Fruit fly (Drosophila melanogaster) whole organism, pupa: Measurements from ENCODE around the gene CG11262.
A peak's percentile ranks its signal among the peaks of the same experiment; 100 is the strongest.

Experiments
- CG10348 ChIP-seq: fragments of 200-800 bp; sonication (Bioruptor generic); IDR thresholded peaks from 2 replicates; pipeline ENCODE4 v1.3.6; 2022; ENCODE audit warnings: missing biosample characterization, missing genetic modification characterization
- CG12605 ChIP-seq: fragments of 200-800 bp; sonication (Bioruptor generic); IDR thresholded peaks from 2 replicates; pipeline ENCODE4 v1.3.6; 2022; ENCODE audit warnings: missing biosample characterization, missing genetic modification characterization
- CG13204 ChIP-seq: fragments of 200-800 bp; sonication (Bioruptor generic); optimal IDR thresholded peaks from 2 replicates; lab custom pipeline; 2018; ENCODE audit warnings: missing biosample characterization, mild to moderate bottlenecking, missing genetic modification characterization, moderate library complexity
- CG14655 ChIP-seq: fragments of 200-800 bp; sonication (Bioruptor generic); optimal IDR thresholded peaks from 3 replicates; lab custom pipeline; 2017; ENCODE audit warnings: mild to moderate bottlenecking, missing biosample characterization, missing genetic modification reagents, missing genetic modification characterization
- CG15710 ChIP-seq: fragments of 200-800 bp; sonication (Bioruptor generic); optimal IDR thresholded peaks from 2 replicates; lab custom pipeline; 2018; ENCODE audit warnings: missing biosample characterization, mild to moderate bottlenecking, missing genetic modification characterization, moderate library complexity
- CG17806 ChIP-seq: fragments of 200-800 bp; sonication (Bioruptor generic); optimal IDR thresholded peaks from 2 replicates; lab custom pipeline; 2018; ENCODE audit warnings: missing biosample characterization, mild to moderate bottlenecking, missing genetic modification characterization, moderate library complexity
- CG32121 ChIP-seq: fragments of 200-800 bp; sonication (Bioruptor generic); IDR thresholded peaks from 2 replicates; pipeline ENCODE4 v1.3.6; 2022; ENCODE audit warnings: missing biosample characterization, missing genetic modification characterization
- CG34367 ChIP-seq: fragments of 200-800 bp; sonication (Bioruptor generic); optimal IDR thresholded peaks from 2 replicates; lab custom pipeline; 2018; ENCODE audit warnings: missing biosample characterization, mild to moderate bottlenecking, missing genetic modification characterization
- CG4496 ChIP-seq: fragments of 200-800 bp; sonication (Bioruptor generic); IDR thresholded peaks from 3 replicates; pipeline ENCODE4 v1.3.6; 2022; ENCODE audit warnings: missing biosample characterization, missing genetic modification characterization
- CG8159 ChIP-seq: fragments of 200-800 bp; sonication (Bioruptor generic); optimal IDR thresholded peaks from 3 replicates; lab custom pipeline; 2018; ENCODE audit warnings: missing biosample characterization, mild to moderate bottlenecking, missing genetic modification characterization, moderate library complexity
- CG8301 ChIP-seq: fragments of 200-800 bp; sonication (Bioruptor generic); optimal IDR thresholded peaks from 2 replicates; lab custom pipeline; 2018; ENCODE audit warnings: missing biosample characterization, mild to moderate bottlenecking, missing genetic modification characterization
- CG9948 ChIP-seq: fragments of 200-800 bp; sonication (Bioruptor generic); optimal IDR thresholded peaks from 2 replicates; lab custom pipeline; 2018; ENCODE audit warnings: missing biosample characterization, mild to moderate bottlenecking, missing genetic modification characterization, moderate library complexity
- D1 ChIP-seq: fragments of 200-800 bp; sonication (Bioruptor generic); optimal IDR thresholded peaks from 2 replicates; lab custom pipeline; 2018; ENCODE audit warnings: missing biosample characterization, mild to moderate bottlenecking, missing genetic modification characterization, moderate library complexity
- EcR ChIP-seq: fragments of 200-800 bp; sonication (Bioruptor generic); optimal IDR thresholded peaks from 3 replicates; lab custom pipeline; 2019; ENCODE audit warnings: missing biosample characterization, missing genetic modification characterization, mild to moderate bottlenecking, moderate library complexity, missing genetic modification reagents
- Ets98B ChIP-seq: fragments of 200-800 bp; sonication (Bioruptor generic); IDR thresholded peaks from 2 replicates; pipeline ENCODE4 v1.3.6; 2022; ENCODE audit warnings: missing biosample characterization, missing genetic modification characterization
- Pif1A ChIP-seq: fragments of 200-800 bp; sonication (Bioruptor generic); optimal IDR thresholded peaks from 3 replicates; lab custom pipeline; 2016; ENCODE audit warnings: missing biosample characterization, missing genetic modification characterization
- Pif1B ChIP-seq: fragments of 200-800 bp; sonication (Bioruptor generic); optimal IDR thresholded peaks from 3 replicates; lab custom pipeline; 2016; ENCODE audit warnings: missing biosample characterization, missing genetic modification characterization
- Snoo ChIP-seq: fragments of 200-800 bp; sonication (Bioruptor generic); optimal IDR thresholded peaks from 3 replicates; lab custom pipeline; 2017; ENCODE audit warnings: missing biosample characterization, mild to moderate bottlenecking, missing genetic modification characterization, inconsistent platforms
- fd96Ca ChIP-seq: fragments of 200-800 bp; sonication (Bioruptor generic); IDR thresholded peaks from 3 replicates; pipeline ENCODE4 v1.3.6; 2022; ENCODE audit warnings: missing biosample characterization, missing genetic modification characterization
- gl ChIP-seq: fragments of 200-800 bp; sonication (Bioruptor generic); optimal IDR thresholded peaks from 2 replicates; lab custom pipeline; 2018; ENCODE audit warnings: missing biosample characterization, mild to moderate bottlenecking, missing genetic modification characterization
- rn ChIP-seq: fragments of 200-800 bp; sonication (Bioruptor generic); IDR thresholded peaks from 2 replicates; pipeline ENCODE4 v1.3.6; 2022; ENCODE audit warnings: missing biosample characterization, missing genetic modification characterization

CG11262 gene

dm6 chr3L:12994835-12995234, at the start of gene CG11262:
Gene CG11262 (plus strand): TSS chr3L:12995135.
- TF ChIP-seq CG13204 (GFP tag; lab: Kevin White, UChicago) = no peak
- TF ChIP-seq Ets98B (GFP tag; lab: Robert Waterston, UW) = no peak
- no peak for TF ChIP-seq CG8159
- TF ChIP-seq CG9948 (tag; lab: Kevin White, UChicago) = no peak
- TF ChIP-seq EcR (GFP tag; lab: Kevin White, UChicago) = no peak
- no peak for TF ChIP-seq CG34367 (tag; lab: Kevin White, UChicago)
- TF ChIP-seq D1 (tag; lab: Kevin White, UChicago) = no peak
- TF ChIP-seq Snoo (tag; lab: Kevin White, UChicago) = no peak
- TF ChIP-seq CG17806 (tag; lab: Kevin White, UChicago) = no peak

dm6 chr3L:12949386-12949785, 45.5 kb upstream of the CG11262 start:
- no peak for TF ChIP-seq CG14655 (GFP tag; lab: Kevin White, UChicago)
- TF ChIP-seq CG4496 (GFP tag; lab: Robert Waterston, UW) = no peak
- TF ChIP-seq CG8301 (tag; lab: Kevin White, UChicago) = no peak
- no peak for TF ChIP-seq fd96Ca (GFP tag; lab: Robert Waterston, UW)
- no peak for TF ChIP-seq gl
- TF ChIP-seq Snoo (tag; lab: Kevin White, UChicago) = no peak
- no peak for TF ChIP-seq CG13204 (GFP tag; lab: Kevin White, UChicago)
- no peak for TF ChIP-seq Pif1A (GFP tag; lab: Kevin White, UChicago)
- no peak for TF ChIP-seq Pif1B (GFP tag; lab: Kevin White, UChicago)
- TF ChIP-seq Ets98B (GFP tag; lab: Robert Waterston, UW) = no peak
- TF ChIP-seq CG10348 (GFP tag; lab: Robert Waterston, UW) = no peak
- no peak for TF ChIP-seq CG8159
- TF ChIP-seq EcR (GFP tag; lab: Kevin White, UChicago) = no peak

DNA sequence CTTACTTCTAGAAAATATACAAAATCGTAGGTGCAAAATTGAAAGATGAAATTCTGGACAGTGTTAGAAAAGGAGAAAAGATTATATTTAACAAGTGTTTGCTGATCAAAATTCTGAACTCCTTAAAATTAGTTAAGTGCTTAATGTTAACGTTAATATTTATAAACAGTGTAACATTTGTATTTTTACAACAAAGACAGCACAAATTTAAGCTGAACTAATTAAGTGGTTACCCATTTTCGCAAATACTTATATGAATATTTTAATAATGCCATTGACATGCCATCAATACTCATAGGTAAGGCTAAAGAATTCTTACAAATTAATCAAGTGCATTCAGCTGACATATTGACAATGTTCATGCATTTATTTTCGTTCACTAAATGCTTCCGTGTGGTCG, 40.4 kb upstream of the CG11262 start, which contains the start of gene CG10752:
CG10752 (minus strand) TSS at position 101 of the 400 bp plus-strand sequence.
- no peak for TF ChIP-seq Snoo (tag; lab: Kevin White, UChicago)
- TF ChIP-seq CG9948 (tag; lab: Kevin White, UChicago) = no peak
- no peak for TF ChIP-seq CG14655 (GFP tag; lab: Kevin White, UChicago)
- TF ChIP-seq CG10348 (GFP tag; lab: Robert Waterston, UW) = no peak
- TF ChIP-seq CG8159 = no peak
- TF ChIP-seq CG8301 (tag; lab: Kevin White, UChicago) = no peak
- TF ChIP-seq CG12605 (GFP tag; lab: Robert Waterston, UW) = no peak
- TF ChIP-seq CG34367 (tag; lab: Kevin White, UChicago) = no peak
- no peak for TF ChIP-seq CG32121
- no peak for TF ChIP-seq CG13204 (GFP tag; lab: Kevin White, UChicago)
- TF ChIP-seq, all 21 proteins: peak for 0

dm6 chr3L:12967633-12968032, 27.3 kb upstream of the CG11262 start, which contains the start of gene Or69a:
Gene Or69a (minus strand): TSS chr3L:12967733.
- TF ChIP-seq EcR (GFP tag; lab: Kevin White, UChicago) (no peak), gl (no peak), CG4496 (GFP tag; lab: Robert Waterston, UW) (no peak), fd96Ca (GFP tag; lab: Robert Waterston, UW) (no peak), rn (GFP tag; lab: Robert Waterston, UW) (no peak), CG8301 (tag; lab: Kevin White, UChicago) (no peak), CG15710 (tag; lab: Kevin White, UChicago) (no peak), CG12605 (GFP tag; lab: Robert Waterston, UW) (no peak), CG14655 (GFP tag; lab: Kevin White, UChicago) (no peak), D1 (tag; lab: Kevin White, UChicago) (no peak), Pif1B (GFP tag; lab: Kevin White, UChicago) (no peak), CG10348 (GFP tag; lab: Robert Waterston, UW) (no peak)
- TF ChIP-seq, all 21 proteins: peak for 0

DNA sequence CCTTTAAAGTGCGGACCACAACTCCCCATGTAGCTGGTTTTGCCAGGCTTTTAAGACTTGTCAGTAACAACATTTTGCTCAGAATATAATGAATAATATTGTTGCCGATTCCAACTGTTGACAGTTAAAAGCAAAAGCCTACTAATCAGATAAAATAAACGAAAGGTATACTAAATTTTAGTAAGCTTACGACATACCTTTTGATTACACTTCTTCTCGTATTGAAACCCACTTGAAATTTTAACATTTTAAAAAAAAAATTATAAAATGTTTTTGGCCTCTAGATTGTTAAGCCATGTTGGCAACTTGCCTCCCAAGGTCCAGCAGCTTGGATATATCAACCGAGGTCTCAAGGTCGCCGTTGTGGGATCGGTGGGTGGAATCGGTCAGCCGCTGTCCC, 22.7 kb upstream of the CG11262 start, which contains the start of the genes CG10748 and CG10749:
CG10748 (minus strand) TSS at position 101 of the 400 bp plus-strand sequence.
CG10749 (plus strand) TSS at position 216 of the 400 bp plus-strand sequence.
- TF ChIP-seq Snoo (tag; lab: Kevin White, UChicago) (no peak), CG8301 (tag; lab: Kevin White, UChicago) (no peak), EcR (GFP tag; lab: Kevin White, UChicago) (no peak), CG4496 (GFP tag; lab: Robert Waterston, UW) (no peak), Pif1A (GFP tag; lab: Kevin White, UChicago) (no peak), CG10348 (GFP tag; lab: Robert Waterston, UW) (no peak), CG9948 (tag; lab: Kevin White, UChicago) (no peak), CG13204 (GFP tag; lab: Kevin White, UChicago) (no peak), CG34367 (tag; lab: Kevin White, UChicago) (no peak), Ets98B (GFP tag; lab: Robert Waterston, UW) (no peak), D1 (tag; lab: Kevin White, UChicago) (no peak), Pif1B (GFP tag; lab: Kevin White, UChicago) (no peak), rn (GFP tag; lab: Robert Waterston, UW) (no peak), CG17806 (tag; lab: Kevin White, UChicago) (no peak), CG32121 (no peak), CG15710 (tag; lab: Kevin White, UChicago) (no peak), CG8159 (no peak), CG14655 (GFP tag; lab: Kevin White, UChicago) (no peak), gl (no peak), CG12605 (GFP tag; lab: Robert Waterston, UW) (no peak)

dm6 chr3L:13006490-13006889, 11.6 kb downstream of the CG11262 start, which contains the start of gene CG11263:
Gene CG11263 (plus strand): TSS chr3L:13006817.
- TF ChIP-seq CG4496 (GFP tag; lab: Robert Waterston, UW) (peak; percentile 41; the same call in 2 of the 3 replicates), D1 (tag; lab: Kevin White, UChicago) (peak; percentile 51), CG15710 (tag; lab: Kevin White, UChicago) (no peak), EcR (GFP tag; lab: Kevin White, UChicago) (no peak), Ets98B (GFP tag; lab: Robert Waterston, UW) (peak; percentile 57), CG8159 (no peak), CG17806 (tag; lab: Kevin White, UChicago) (no peak)
